Worm (Caenorhabditis elegans): ENCODE results near the gene scrm-5.
"Not testable (repeated sequence)": the region's sequence is repeated elsewhere in the genome, so short reads cannot be mapped to it uniquely, and the experiment has no call there.

ce11 chrIV:4125657-4126056 lies 36.6 kb upstream of the scrm-5 start, which contains the start of gene F49F1.7:
- TF ChIP-seq klf-2 (GFP tag; conservative IDR thresholded peaks at IDR 0.05); med-1 (GFP tag; optimal IDR thresholded peaks at IDR 0.05; ENCODE audit: insufficient read depth); ztf-23 (GFP tag; IDR thresholded peaks at IDR 0.05); ref-1 (GFP tag; conservative IDR thresholded peaks at IDR 0.05); flt-1 (GFP tag; IDR thresholded peaks at IDR 0.05); T22C8.4 (GFP tag; IDR thresholded peaks at IDR 0.05); ztf-29 (GFP tag; IDR thresholded peaks at IDR 0.05): not testable (repeated sequence)
